Fruit fly (Drosophila melanogaster): ENCODE results near the gene RpL9.

The RpL9 gene

DNA sequence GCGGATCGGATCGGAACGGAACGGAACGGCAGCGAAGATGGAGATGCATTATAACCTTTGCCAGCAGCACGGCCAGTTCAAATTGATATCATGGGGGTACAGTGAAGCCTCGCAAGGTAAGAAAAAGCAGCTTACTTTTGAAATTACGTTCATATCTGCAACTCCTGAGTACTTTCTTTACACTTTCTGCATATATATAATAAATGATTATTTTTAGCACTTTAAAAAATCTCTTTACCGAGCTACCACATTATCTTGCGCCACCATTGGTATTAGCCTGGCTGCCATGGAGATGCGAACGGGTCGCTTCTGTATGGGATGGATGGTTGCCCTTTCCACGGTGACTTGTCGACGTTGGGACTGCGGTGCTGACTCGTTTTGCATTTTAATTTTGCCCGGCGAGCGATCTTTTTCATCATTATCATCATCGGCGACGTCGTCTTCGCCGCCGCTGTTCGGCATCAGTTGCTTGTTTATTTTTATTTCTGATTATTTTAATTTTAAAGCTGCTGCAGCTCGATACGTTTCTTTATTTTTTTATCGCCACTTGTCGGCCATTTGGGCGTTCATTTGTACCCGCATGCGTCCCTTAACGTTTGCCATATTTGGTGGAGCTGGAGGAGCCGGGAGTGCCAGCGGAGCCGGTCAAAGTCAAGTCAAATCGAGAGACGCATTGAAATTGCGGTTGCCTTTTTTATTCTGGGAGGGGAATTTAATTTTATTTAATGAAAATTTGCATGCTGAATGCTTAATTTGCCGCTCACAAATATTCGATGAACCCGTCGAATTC is 49.2 kb upstream of the RpL9 start (continued):
- peak in 1 of 2 experiments; percentile 62 for TF ChIP-seq Hr78 (GFP tag; optimal IDR thresholded peaks at IDR 0.05)
- no peak for TF ChIP-seq prd (optimal IDR thresholded peaks at IDR 0.05)
- TF ChIP-seq prd (GFP tag; IDR thresholded peaks at IDR 0.05): peak; percentile 32; the same call in 1 of the 3 replicates
- no peak for TF ChIP-seq ro (GFP tag; IDR thresholded peaks at IDR 0.05)
- TF ChIP-seq CG7839 (tag; optimal IDR thresholded peaks at IDR 0.05): peak; percentile 34
- no peak for TF ChIP-seq CG13123 (GFP tag; optimal IDR thresholded peaks at IDR 0.05)
- TF ChIP-seq so (GFP tag; IDR thresholded peaks at IDR 0.05): 0 out of 3 replicates have a peak, but pooled peaks have one; percentile 38
- TF ChIP-seq D19B (GFP tag; optimal IDR thresholded peaks at IDR 0.05): no peak
- no peak for TF ChIP-seq dimm (GFP tag; IDR thresholded peaks at IDR 0.05)
- 0 out of 2 replicates have a peak, but pooled peaks have one; percentile 11 for TF ChIP-seq Rx (GFP tag; IDR thresholded peaks at IDR 0.05)
- no peak for TF ChIP-seq CG6689 (GFP tag; IDR thresholded peaks at IDR 0.05)
- no peak for TF ChIP-seq pfk (GFP tag; optimal IDR thresholded peaks at IDR 0.05)
- TF ChIP-seq sim (GFP tag; IDR thresholded peaks at IDR 0.05): no peak
- TF ChIP-seq CG3838 (GFP tag; optimal IDR thresholded peaks at IDR 0.05): no peak
- TF ChIP-seq CG14441 (GFP tag; IDR thresholded peaks at IDR 0.05): peak; percentile 76
- TF ChIP-seq dysf (GFP tag; IDR thresholded peaks at IDR 0.05): peak; percentile 56; the same call in 2 of the 3 replicates
- TF ChIP-seq unpg (GFP tag; optimal IDR thresholded peaks at IDR 0.05): peak; percentile 28
- peak; percentile 15 for TF ChIP-seq Vsx1 (GFP tag; optimal IDR thresholded peaks at IDR 0.05)
- TF ChIP-seq row (GFP tag; IDR thresholded peaks at IDR 0.05): peak; percentile 65
- TF ChIP-seq CG12104 (GFP tag; optimal IDR thresholded peaks at IDR 0.05): no peak
- TF ChIP-seq h (optimal IDR thresholded peaks at IDR 0.05): no peak
- TF ChIP-seq CG10543 (GFP tag; optimal IDR thresholded peaks at IDR 0.05): no peak
- no peak for TF ChIP-seq CG4360 (GFP tag; IDR thresholded peaks at IDR 0.05)
- TF ChIP-seq CG1832 (GFP tag; optimal IDR thresholded peaks at IDR 0.05): no peak
- TF ChIP-seq shn (GFP tag; optimal IDR thresholded peaks at IDR 0.05): no peak
- peak; percentile 33 for TF ChIP-seq CG2678 (tag; optimal IDR thresholded peaks at IDR 0.05)
- 0 out of 2 replicates have a peak, but pooled peaks have one; percentile 37 for TF ChIP-seq sisA (GFP tag; IDR thresholded peaks at IDR 0.05)
- TF ChIP-seq Ptx1 (GFP tag; IDR thresholded peaks at IDR 0.05): peak; percentile 74
- TF ChIP-seq CrebB (tag; optimal IDR thresholded peaks at IDR 0.05): no peak
- no peak for TF ChIP-seq gcm2 (GFP tag; optimal IDR thresholded peaks at IDR 0.05)
- TF ChIP-seq dmrt99B (tag; optimal IDR thresholded peaks at IDR 0.05): peak; percentile 57
- no peak for TF ChIP-seq HmgZ (tag; optimal IDR thresholded peaks at IDR 0.05)
- peak; percentile 48; the same call in 1 of the 2 replicates for TF ChIP-seq Oaz (GFP tag; IDR thresholded peaks at IDR 0.05)
- no peak for TF ChIP-seq Dad (GFP tag; optimal IDR thresholded peaks at IDR 0.05)
- TF ChIP-seq CG17328 (GFP tag; IDR thresholded peaks at IDR 0.05): peak; percentile 57; the same call in 1 of the 2 replicates
- peak; percentile 91 for TF ChIP-seq lbe (GFP tag; optimal IDR thresholded peaks at IDR 0.05)
- TF ChIP-seq CG32532 (GFP tag; IDR thresholded peaks at IDR 0.05): no peak

DNA sequence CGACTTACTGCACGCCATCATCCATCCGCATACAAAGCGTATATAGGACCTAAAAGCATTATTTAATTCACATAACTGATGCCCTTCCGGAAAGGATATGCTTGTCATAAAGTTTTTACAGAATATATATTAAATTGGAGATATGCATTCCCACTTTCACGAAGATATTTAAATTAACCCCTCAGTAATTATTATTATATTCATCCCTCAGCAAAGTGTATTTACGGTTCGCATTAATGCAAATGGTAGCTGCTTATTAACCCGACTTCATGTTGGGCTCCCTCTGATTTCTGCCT is 48.5 kb upstream of the RpL9 start:
- TF ChIP-seq Drgx (GFP tag; IDR thresholded peaks at IDR 0.05): peak; percentile 26; the same call in 1 of the 2 replicates
- no peak for TF ChIP-seq PHDP (tag; optimal IDR thresholded peaks at IDR 0.05)
- no peak for TF ChIP-seq Rx (GFP tag; IDR thresholded peaks at IDR 0.05)
- TF ChIP-seq CG13287 (GFP tag; IDR thresholded peaks at IDR 0.05; ENCODE audit: partially characterized antibody): no peak
- TF ChIP-seq Optix (GFP tag; IDR thresholded peaks at IDR 0.05): no peak
- no peak for TF ChIP-seq ac (GFP tag; optimal IDR thresholded peaks at IDR 0.05)
- TF ChIP-seq Hr3 (GFP tag; optimal IDR thresholded peaks at IDR 0.05): no peak
- no peak for TF ChIP-seq nerfin-1 (tag; optimal IDR thresholded peaks at IDR 0.05)
- TF ChIP-seq cas (GFP tag; IDR thresholded peaks at IDR 0.05): no peak

All from whole organism, embryonic.